Worm (Caenorhabditis elegans) whole organism, L4/young adult: ENCODE measurements around the gene Y4C6B.1.

Experiments used
- dao-5 ChIP-seq: sonication (generic microtip); optimal IDR thresholded peaks from 2 replicates; lab custom pipeline; 2016; ENCODE audit warnings: missing genotype, missing genetic modification characterization, moderate library complexity, missing compliant biosample characterization
- him-1 ChIP-seq: sonication (generic microtip); optimal IDR thresholded peaks from 2 replicates; lab custom pipeline; 2016; ENCODE audit warnings: missing genotype, missing genetic modification reagents, missing genetic modification characterization, missing compliant biosample characterization

- TF ChIP-seq him-1, result no peak
- TF ChIP-seq dao-5 (tag; lab: Kevin White, UChicago), result no peak
Measured at ce11 chrIV:5354124-5354523, at the start of gene Y4C6B.1.
